Fruit fly (Drosophila melanogaster): ENCODE measurements around the gene Rpt5.

Gene Rpt5

dm6 chr3R:23724843-23725506 is 27.7 kb upstream of the Rpt5 start:
- no peak for TF ChIP-seq EcR (GFP tag; optimal IDR thresholded peaks at IDR 0.05)
- TF ChIP-seq pan (optimal IDR thresholded peaks at IDR 0.05): no peak
- TF ChIP-seq CG8478 (optimal IDR thresholded peaks at IDR 0.05): no peak
- TF ChIP-seq psq (optimal IDR thresholded peaks at IDR 0.05): no peak
- no peak for TF ChIP-seq Dll (optimal IDR thresholded peaks at IDR 0.05)
- TF ChIP-seq usp (GFP tag; optimal IDR thresholded peaks at IDR 0.05): no peak

DNA sequence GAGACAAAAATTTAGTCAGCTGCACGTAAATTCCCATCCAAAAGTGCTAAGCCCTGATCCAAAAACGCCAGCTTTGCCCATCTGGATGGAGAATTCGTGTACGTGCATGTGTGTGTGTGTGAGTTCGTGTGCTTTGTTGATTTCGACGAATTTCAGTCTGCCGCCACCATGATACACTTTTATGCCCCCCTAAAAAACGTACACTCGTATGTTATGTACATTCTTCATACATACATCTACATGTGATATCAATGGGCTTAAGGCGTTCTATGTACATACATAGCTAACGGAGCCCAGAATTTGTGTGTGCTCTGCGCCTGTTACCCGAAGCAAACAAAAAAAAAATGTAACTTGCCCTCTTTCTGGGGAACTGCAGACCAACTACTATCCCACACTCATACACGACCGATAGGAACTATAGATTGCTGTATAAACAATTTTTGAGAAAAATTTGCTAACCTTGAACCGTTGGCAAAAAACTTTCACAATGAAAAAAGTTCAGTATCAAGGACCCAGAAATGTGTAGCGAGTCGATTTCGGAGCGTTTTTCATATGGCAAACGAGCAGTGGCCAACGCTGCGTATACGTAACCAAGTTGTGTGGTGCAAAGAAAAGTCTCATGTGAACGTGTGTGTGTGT is 26.8 kb upstream of the Rpt5 start:
- no peak for TF ChIP-seq CG8478 (optimal IDR thresholded peaks at IDR 0.05)
- TF ChIP-seq Dll (optimal IDR thresholded peaks at IDR 0.05): no peak
- no peak for TF ChIP-seq EcR (GFP tag; optimal IDR thresholded peaks at IDR 0.05)
- TF ChIP-seq psq (optimal IDR thresholded peaks at IDR 0.05): no peak
- TF ChIP-seq usp (GFP tag; optimal IDR thresholded peaks at IDR 0.05): no peak

- TF ChIP-seq pan (optimal IDR thresholded peaks at IDR 0.05): no peak
- TF ChIP-seq CG8478 (optimal IDR thresholded peaks at IDR 0.05): no peak
- no peak for TF ChIP-seq usp (GFP tag; optimal IDR thresholded peaks at IDR 0.05)
- TF ChIP-seq EcR (GFP tag; optimal IDR thresholded peaks at IDR 0.05): no peak
- TF ChIP-seq Dll (optimal IDR thresholded peaks at IDR 0.05): no peak
- no peak for TF ChIP-seq psq (optimal IDR thresholded peaks at IDR 0.05)
Measured at dm6 chr3R:23726740-23727139, 25.9 kb upstream of the Rpt5 start.

DNA sequence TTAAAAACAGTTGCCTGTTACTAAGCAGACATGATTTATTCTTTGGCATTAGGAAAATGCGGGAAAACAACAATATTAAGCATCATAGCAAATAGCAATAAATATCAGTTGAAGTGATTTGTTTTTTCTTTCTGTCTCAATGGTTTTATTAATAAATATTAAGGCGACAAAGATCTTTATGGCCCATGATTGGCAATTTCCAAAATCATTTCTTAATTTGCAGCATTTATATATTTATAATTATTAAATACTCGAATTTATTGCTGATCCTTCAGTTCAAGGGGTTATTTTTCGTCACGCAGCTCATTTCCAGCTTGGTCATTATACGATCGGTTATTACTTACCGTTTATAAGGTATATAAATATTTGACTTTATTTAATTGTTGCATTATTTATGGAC is 25.0 kb upstream of the Rpt5 start:
- TF ChIP-seq pan (optimal IDR thresholded peaks at IDR 0.05) (no peak), psq (optimal IDR thresholded peaks at IDR 0.05) (no peak), Dll (optimal IDR thresholded peaks at IDR 0.05) (no peak), CG8478 (optimal IDR thresholded peaks at IDR 0.05) (no peak), EcR (GFP tag; optimal IDR thresholded peaks at IDR 0.05) (no peak)

dm6 chr3R:23728086-23728485 is 24.6 kb upstream of the Rpt5 start:
- no peak for TF ChIP-seq psq (optimal IDR thresholded peaks at IDR 0.05)
- no peak for TF ChIP-seq usp (GFP tag; optimal IDR thresholded peaks at IDR 0.05)
- no peak for TF ChIP-seq pan (optimal IDR thresholded peaks at IDR 0.05)
- TF ChIP-seq CG8478 (optimal IDR thresholded peaks at IDR 0.05): no peak
- no peak for TF ChIP-seq Dll (optimal IDR thresholded peaks at IDR 0.05)
- TF ChIP-seq EcR (GFP tag; optimal IDR thresholded peaks at IDR 0.05): no peak

DNA sequence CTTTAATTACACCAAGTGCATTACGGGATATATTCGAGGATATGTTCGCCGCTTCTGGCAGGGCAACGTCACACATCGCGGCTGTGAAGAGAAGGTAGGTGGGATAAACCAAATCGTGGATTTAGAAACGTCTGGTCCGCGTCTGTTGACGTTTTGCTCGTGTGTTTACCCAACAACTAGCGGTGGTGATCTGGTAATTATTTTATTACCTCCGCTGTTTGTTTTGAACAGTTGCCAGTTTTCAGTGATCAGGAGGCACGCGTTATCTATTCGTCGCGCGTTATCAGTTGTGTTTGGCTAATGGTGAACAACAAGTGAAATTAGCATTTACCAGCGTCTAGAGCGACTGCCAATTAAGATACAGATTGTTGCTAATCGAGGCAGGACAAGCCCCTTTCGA is 23.6 kb upstream of the Rpt5 start:
- no peak for TF ChIP-seq Dll (optimal IDR thresholded peaks at IDR 0.05)

- TF ChIP-seq psq (optimal IDR thresholded peaks at IDR 0.05) (no peak), pan (optimal IDR thresholded peaks at IDR 0.05) (no peak), Dll (optimal IDR thresholded peaks at IDR 0.05) (no peak), usp (GFP tag; optimal IDR thresholded peaks at IDR 0.05) (no peak), CG8478 (optimal IDR thresholded peaks at IDR 0.05) (no peak), EcR (GFP tag; optimal IDR thresholded peaks at IDR 0.05) (no peak)
Measured at dm6 chr3R:23729632-23730471, 22.8 kb upstream of the Rpt5 start.

- TF ChIP-seq CG8478 (optimal IDR thresholded peaks at IDR 0.05) (no peak), EcR (GFP tag; optimal IDR thresholded peaks at IDR 0.05) (no peak), psq (optimal IDR thresholded peaks at IDR 0.05) (no peak), usp (GFP tag; optimal IDR thresholded peaks at IDR 0.05) (no peak), pan (optimal IDR thresholded peaks at IDR 0.05) (no peak), Dll (optimal IDR thresholded peaks at IDR 0.05) (no peak)
Measured at dm6 chr3R:23730472-23730801, 22.2 kb upstream of the Rpt5 start.

DNA sequence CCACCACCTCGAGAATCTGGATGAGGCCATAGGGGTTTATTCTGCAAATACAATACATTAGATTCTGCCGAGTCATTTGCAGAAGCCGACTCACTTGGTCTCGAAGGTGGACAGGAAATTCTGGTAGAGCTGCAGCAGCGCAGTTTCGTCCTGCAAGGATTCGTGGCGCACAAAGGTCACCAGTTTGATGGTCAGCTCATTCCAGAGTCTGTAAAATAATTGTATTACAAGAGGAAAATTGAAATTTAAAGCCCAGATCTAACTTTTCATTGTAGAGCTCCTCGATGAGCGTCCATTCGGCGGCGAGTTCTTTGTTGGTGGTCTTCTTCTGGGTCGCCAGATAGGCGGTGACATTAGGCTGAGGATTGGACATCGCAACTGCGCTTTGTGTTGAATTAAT is 20.1 kb upstream of the Rpt5 start:
- TF ChIP-seq pan (optimal IDR thresholded peaks at IDR 0.05) (no peak), Dll (optimal IDR thresholded peaks at IDR 0.05) (no peak), CG8478 (optimal IDR thresholded peaks at IDR 0.05) (no peak), EcR (GFP tag; optimal IDR thresholded peaks at IDR 0.05) (no peak), psq (optimal IDR thresholded peaks at IDR 0.05) (no peak), usp (GFP tag; optimal IDR thresholded peaks at IDR 0.05) (no peak)

DNA sequence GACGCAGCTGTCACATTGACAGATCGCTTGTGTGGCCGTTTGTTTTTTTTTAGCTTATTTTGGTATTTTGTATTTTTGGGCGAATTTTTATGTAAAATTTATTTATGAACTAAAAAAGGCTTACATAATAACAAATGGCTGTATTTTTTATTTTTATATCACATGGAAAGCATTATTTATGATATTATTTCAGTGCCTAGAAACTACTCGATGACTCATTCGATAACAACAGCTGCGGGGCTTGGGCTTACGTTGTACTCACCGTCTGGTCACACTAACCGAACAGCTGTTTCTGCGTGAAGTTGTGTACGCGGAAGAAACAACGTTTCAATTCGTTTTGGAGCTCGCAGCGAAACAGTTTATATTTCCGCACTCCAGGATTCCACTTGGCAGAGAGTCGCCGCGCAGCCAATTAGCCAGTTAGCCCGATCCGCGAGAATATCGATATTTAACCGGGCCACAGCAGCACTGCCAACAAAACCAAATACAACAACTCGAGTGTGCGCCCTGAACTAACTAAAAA is 19.6 kb upstream of the Rpt5 start, which contains the start of the genes Hmgcr and Rpn9:
Gene Hmgcr (plus strand): TSS at position 335 of the 523 bp plus-strand sequence.
Gene Rpn9 (minus strand): TSS at position 473 of the 523 bp plus-strand sequence.
- TF ChIP-seq Dll (optimal IDR thresholded peaks at IDR 0.05) (no peak), EcR (GFP tag; optimal IDR thresholded peaks at IDR 0.05) (no peak), CG8478 (optimal IDR thresholded peaks at IDR 0.05) (no peak), psq (optimal IDR thresholded peaks at IDR 0.05) (no peak), pan (optimal IDR thresholded peaks at IDR 0.05) (no peak), usp (GFP tag; optimal IDR thresholded peaks at IDR 0.05) (no peak)

- no peak for TF ChIP-seq psq (optimal IDR thresholded peaks at IDR 0.05)
- no peak for TF ChIP-seq pan (optimal IDR thresholded peaks at IDR 0.05)
- TF ChIP-seq usp (GFP tag; optimal IDR thresholded peaks at IDR 0.05): no peak
- no peak for TF ChIP-seq EcR (GFP tag; optimal IDR thresholded peaks at IDR 0.05)
Measured at dm6 chr3R:23733771-23734170, 18.9 kb upstream of the Rpt5 start.

Data from whole organism.